Fruit fly (Drosophila melanogaster) whole organism, adult: Measurements from ENCODE around the gene Osi2.

Experiments used
- CG11617 ChIP-seq: fragments of 200-800 bp; sonication (Bioruptor generic); optimal IDR thresholded peaks from 2 replicates; lab custom pipeline; 2017; ENCODE audit warnings: mild to moderate bottlenecking, missing biosample characterization, missing genetic modification reagents, missing genetic modification characterization
- CG12768 ChIP-seq: fragments of 200-800 bp; sonication (Bioruptor generic); optimal IDR thresholded peaks from 2 replicates; lab custom pipeline; 2017; ENCODE audit warnings: missing biosample characterization, missing genetic modification characterization, mild to moderate bottlenecking, moderate library complexity, missing genetic modification reagents
- CG14711 ChIP-seq: fragments of 200-800 bp; sonication (Bioruptor generic); optimal IDR thresholded peaks from 2 replicates; lab custom pipeline; 2018; ENCODE audit warnings: missing biosample characterization, mild to moderate bottlenecking, missing genetic modification characterization, moderate library complexity
- CG1620 ChIP-seq: fragments of 200-800 bp; sonication (Bioruptor generic); optimal IDR thresholded peaks from 2 replicates; lab custom pipeline; 2016; ENCODE audit warnings: missing biosample characterization, missing genetic modification characterization
- CG33017 ChIP-seq: fragments of 200-800 bp; sonication (Bioruptor generic); optimal IDR thresholded peaks from 2 replicates; lab custom pipeline; 2018; ENCODE audit warnings: missing biosample characterization, mild to moderate bottlenecking, missing genetic modification characterization, moderate library complexity
- CG5204 ChIP-seq: fragments of 200-800 bp; sonication (Bioruptor generic); optimal IDR thresholded peaks from 2 replicates; lab custom pipeline; 2016; ENCODE audit warnings: missing biosample characterization, missing genetic modification characterization
- CG7045 ChIP-seq: fragments of 200-800 bp; sonication (Bioruptor generic); optimal IDR thresholded peaks from 2 replicates; lab custom pipeline; 2017; ENCODE audit warnings: missing biosample characterization, mild to moderate bottlenecking, missing genetic modification characterization
- CG7101 ChIP-seq: fragments of 200-800 bp; sonication (Bioruptor generic); optimal IDR thresholded peaks from 2 replicates; lab custom pipeline; 2018; ENCODE audit warnings: missing biosample characterization, mild to moderate bottlenecking, missing genetic modification characterization, moderate library complexity
- Clk ChIP-seq: fragments of 200-800 bp; sonication (Bioruptor generic); optimal IDR thresholded peaks from 2 replicates; lab custom pipeline; 2017; ENCODE audit warnings: missing biosample characterization, missing genetic modification characterization
- Crg-1 ChIP-seq: fragments of 200-800 bp; sonication (Bioruptor generic); optimal IDR thresholded peaks from 2 replicates; lab custom pipeline; 2016; ENCODE audit warnings: missing biosample characterization, missing genetic modification characterization
- Hr96 ChIP-seq: fragments of 200-800 bp; sonication (Bioruptor generic); optimal IDR thresholded peaks from 2 replicates; lab custom pipeline; 2016; ENCODE audit warnings: missing biosample characterization, missing genetic modification characterization
- Mnt ChIP-seq: fragments of 200-800 bp; sonication (Bioruptor generic); optimal IDR thresholded peaks from 2 replicates; lab custom pipeline; 2016; ENCODE audit warnings: missing biosample characterization, mild to moderate bottlenecking, missing genetic modification characterization
- bab1 ChIP-seq: fragments of 200-800 bp; sonication (Bioruptor generic); optimal IDR thresholded peaks from 3 replicates; lab custom pipeline; 2019; ENCODE audit warnings: missing biosample characterization, mild to moderate bottlenecking, missing genetic modification characterization, moderate library complexity
- cic ChIP-seq: fragments of 200-800 bp; sonication (Bioruptor generic); optimal IDR thresholded peaks from 2 replicates; lab custom pipeline; 2017; ENCODE audit warnings: missing biosample characterization, mild to moderate bottlenecking, missing genetic modification characterization, moderate library complexity
- cnc ChIP-seq, 2 experiments: fragments of >200 bp; optimal IDR thresholded peaks; 2 replicates each; lab custom pipeline; 2017
- kay ChIP-seq: fragments of 200-800 bp; sonication (Bioruptor generic); peaks from one replicate; lab custom pipeline; 2016; ENCODE audit warnings: missing biosample characterization, missing genetic modification characterization, borderline replicate concordance
- ovo ChIP-seq: fragments of 200-800 bp; sonication (Bioruptor generic); optimal IDR thresholded peaks from 2 replicates; lab custom pipeline; 2016; ENCODE audit warnings: missing biosample characterization, missing genetic modification characterization
- pad ChIP-seq: fragments of 200-800 bp; sonication (Bioruptor generic); optimal IDR thresholded peaks from 3 replicates; lab custom pipeline; 2017; ENCODE audit warnings: missing biosample characterization, missing genetic modification characterization, mild to moderate bottlenecking, moderate library complexity, missing genetic modification reagents
- tj ChIP-seq: fragments of 200-800 bp; sonication (Bioruptor generic); optimal IDR thresholded peaks from 3 replicates; lab custom pipeline; 2017; ENCODE audit warnings: missing biosample characterization, mild to moderate bottlenecking, missing genetic modification characterization, moderate library complexity
- toe ChIP-seq: fragments of 200-800 bp; sonication (Bioruptor generic); optimal IDR thresholded peaks from 2 replicates; lab custom pipeline; 2016; ENCODE audit warnings: missing biosample characterization, missing genetic modification characterization

The Osi2 gene

DNA sequence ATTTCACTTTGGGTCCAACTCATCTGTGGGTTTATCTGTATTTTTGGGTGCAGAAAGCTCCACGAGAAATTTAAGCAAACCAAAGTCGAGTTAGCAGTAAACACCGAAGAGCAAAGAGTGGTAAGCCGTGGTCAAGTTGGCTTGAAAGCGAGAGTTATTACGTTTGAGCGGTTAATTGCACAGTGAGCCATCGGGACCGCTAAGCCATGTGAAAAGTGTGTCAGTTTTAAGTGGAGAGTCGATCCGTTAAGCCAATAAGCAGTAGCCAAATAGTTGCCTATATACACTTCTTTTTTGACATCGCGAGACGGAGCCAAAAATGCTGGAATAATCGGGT lies 1.8 kb downstream of the Osi2 start:
- TF ChIP-seq ovo (GFP tag; lab: Kevin White, UChicago) (no peak), bab1 (GFP tag; lab: Kevin White, UChicago) (no peak), CG14711 (no peak), cic (no peak), kay (GFP tag; lab: Kevin White, UChicago) (no peak), cnc (optimal IDR thresholded peaks at IDR 0.05; lab: Kevin White, UChicago) (no peak), CG12768 (GFP tag; lab: Kevin White, UChicago) (no peak), CG1620 (GFP tag; lab: Kevin White, UChicago) (no peak), CG5204 (GFP tag; lab: Kevin White, UChicago) (no peak)

DNA sequence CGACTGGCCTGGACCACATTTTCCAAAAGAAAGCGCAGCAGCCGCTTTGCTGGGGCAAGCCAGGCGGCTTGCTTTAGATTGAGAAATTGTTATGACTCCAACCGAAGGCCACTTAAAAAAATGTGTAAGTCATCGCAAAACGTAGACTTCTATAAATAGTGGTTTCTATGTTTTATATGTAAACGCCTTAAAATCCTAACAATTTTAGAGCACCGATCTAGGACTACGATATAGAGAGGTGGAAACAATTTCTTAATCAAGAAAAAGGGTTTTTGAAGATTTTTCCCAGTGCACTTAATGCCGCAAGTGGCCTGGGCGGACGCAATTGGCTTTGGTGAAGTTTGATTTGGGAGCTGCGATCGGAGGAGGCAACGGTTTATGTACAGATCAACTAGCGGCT lies 5.1 kb downstream of the Osi2 start:
- TF ChIP-seq CG12768 (GFP tag; lab: Kevin White, UChicago) (no peak), Hr96 (no peak), ovo (GFP tag; lab: Kevin White, UChicago) (no peak), cnc (optimal IDR thresholded peaks at IDR 0.05; lab: Kevin White, UChicago) (no peak), CG1620 (GFP tag; lab: Kevin White, UChicago) (no peak), CG7045 (GFP tag; lab: Kevin White, UChicago) (no peak), CG11617 (GFP tag; lab: Kevin White, UChicago) (no peak), Clk (GFP tag; lab: Kevin White, UChicago) (no peak), pad (GFP tag; lab: Kevin White, UChicago) (no peak)

DNA sequence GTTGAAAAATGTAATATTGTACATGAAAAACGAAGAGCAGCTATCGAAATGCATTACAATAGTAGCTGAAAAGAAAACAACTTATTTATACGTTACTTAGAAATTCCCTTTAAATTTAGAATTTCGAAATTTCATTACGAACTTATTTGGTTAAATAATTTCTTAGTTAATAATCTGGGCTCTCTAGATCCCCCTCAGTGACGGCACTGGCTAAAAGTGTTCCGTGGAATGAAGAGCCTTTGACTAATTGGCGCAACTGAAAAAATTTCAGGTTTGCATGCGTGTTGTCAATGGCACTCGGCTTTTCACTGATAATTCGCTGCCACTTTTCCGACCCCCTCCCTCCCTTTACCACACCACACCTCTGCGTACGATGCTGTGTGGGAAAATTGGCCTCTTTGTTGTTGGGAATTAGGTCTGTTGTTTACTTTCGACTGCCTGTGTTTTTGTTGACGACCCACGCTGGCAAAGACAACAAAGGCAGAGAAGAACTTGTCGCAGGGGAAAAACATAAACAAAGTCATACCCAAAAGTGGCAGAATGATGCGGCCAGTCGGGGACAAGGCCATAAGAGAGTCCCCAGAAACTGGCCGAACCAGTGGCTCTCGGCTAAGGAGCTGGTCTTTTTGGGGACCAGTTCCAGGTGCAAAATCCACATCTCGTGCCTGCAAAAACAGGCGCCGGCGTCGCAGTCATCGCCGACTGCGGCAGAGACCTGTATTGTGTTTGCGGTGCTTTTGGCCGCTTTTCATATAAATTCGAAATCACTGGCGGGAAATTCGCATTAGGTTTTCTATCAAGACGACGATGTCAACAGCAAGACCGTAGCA lies 6.1 kb downstream of the Osi2 start, which contains the start of gene Osi3:
Gene Osi3 (plus strand): TSS at position 780 of the 830 bp plus-strand sequence.
- TF ChIP-seq CG14711 = no peak
- TF ChIP-seq pad (GFP tag; lab: Kevin White, UChicago) = no peak
- no peak for TF ChIP-seq CG33017 (tag; lab: Kevin White, UChicago)
- TF ChIP-seq bab1 (GFP tag; lab: Kevin White, UChicago) = no peak
- TF ChIP-seq tj = no peak
- TF ChIP-seq toe (GFP tag; lab: Kevin White, UChicago) = no peak
- TF ChIP-seq Clk (GFP tag; lab: Kevin White, UChicago) = no peak

DNA sequence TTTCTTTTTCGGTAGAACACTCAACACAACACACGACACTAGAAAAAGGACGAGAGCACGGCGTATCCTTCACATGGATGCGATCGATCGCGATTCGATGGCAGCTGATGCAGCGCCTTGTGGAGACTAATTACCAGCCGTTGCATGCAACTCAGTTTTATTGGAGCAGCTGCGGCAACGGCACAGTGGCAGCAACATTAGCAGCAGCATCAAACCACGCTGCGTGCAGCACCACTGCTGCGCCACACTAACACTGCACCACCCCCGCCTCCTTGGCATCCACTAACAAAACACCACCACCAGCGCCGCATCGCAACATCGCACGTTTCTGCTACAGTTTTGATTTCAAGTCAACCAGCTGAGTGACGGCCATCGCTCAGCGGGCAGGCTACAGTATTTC lies 12.5 kb downstream of the Osi2 start, which contains the start of gene Osi4:
Gene Osi4 (minus strand): TSS at position 101 of the 400 bp plus-strand sequence.
- no peak for TF ChIP-seq CG33017 (tag; lab: Kevin White, UChicago)
- no peak for TF ChIP-seq cnc (optimal IDR thresholded peaks at IDR 0.05; lab: Kevin White, UChicago)
- no peak for TF ChIP-seq bab1 (GFP tag; lab: Kevin White, UChicago)
- TF ChIP-seq CG14711 = no peak
- no peak for TF ChIP-seq CG7101 (tag; lab: Kevin White, UChicago)
- no peak for TF ChIP-seq ovo (GFP tag; lab: Kevin White, UChicago)
- TF ChIP-seq CG7045 (GFP tag; lab: Kevin White, UChicago) = no peak
- no peak for TF ChIP-seq Crg-1 (GFP tag; lab: Kevin White, UChicago)
- no peak for TF ChIP-seq kay (GFP tag; lab: Kevin White, UChicago)
- no peak for TF ChIP-seq CG11617 (GFP tag; lab: Kevin White, UChicago)
- no peak for TF ChIP-seq CG12768 (GFP tag; lab: Kevin White, UChicago)

DNA sequence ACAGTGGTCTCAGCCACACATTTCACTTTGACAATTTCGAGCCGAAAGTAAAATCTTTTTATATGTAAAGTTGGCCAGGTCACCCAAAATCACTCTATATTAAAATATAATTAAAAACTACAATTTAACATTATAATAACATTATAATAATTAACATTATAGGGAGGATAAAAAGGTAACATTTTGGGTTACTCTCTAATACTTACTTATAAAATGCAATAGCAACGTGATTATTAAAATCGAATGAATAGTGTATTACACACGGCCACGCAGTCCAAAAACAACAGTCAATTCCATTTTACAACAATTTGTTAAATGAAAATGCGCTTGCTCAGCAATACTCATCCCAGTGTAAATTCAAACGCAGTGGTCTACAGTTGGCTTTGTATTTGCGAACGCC lies 12.9 kb downstream of the Osi2 start:
- TF ChIP-seq CG14711 (no peak), CG7045 (GFP tag; lab: Kevin White, UChicago) (no peak), Crg-1 (GFP tag; lab: Kevin White, UChicago) (no peak), Mnt (GFP tag; lab: Kevin White, UChicago) (no peak), Clk (GFP tag; lab: Kevin White, UChicago) (no peak), toe (GFP tag; lab: Kevin White, UChicago) (no peak), kay (GFP tag; lab: Kevin White, UChicago) (no peak), cic (no peak), tj (no peak), bab1 (GFP tag; lab: Kevin White, UChicago) (no peak), cnc (optimal IDR thresholded peaks at IDR 0.05; lab: Kevin White, UChicago) (no peak), CG5204 (GFP tag; lab: Kevin White, UChicago) (no peak), pad (GFP tag; lab: Kevin White, UChicago) (no peak)

DNA sequence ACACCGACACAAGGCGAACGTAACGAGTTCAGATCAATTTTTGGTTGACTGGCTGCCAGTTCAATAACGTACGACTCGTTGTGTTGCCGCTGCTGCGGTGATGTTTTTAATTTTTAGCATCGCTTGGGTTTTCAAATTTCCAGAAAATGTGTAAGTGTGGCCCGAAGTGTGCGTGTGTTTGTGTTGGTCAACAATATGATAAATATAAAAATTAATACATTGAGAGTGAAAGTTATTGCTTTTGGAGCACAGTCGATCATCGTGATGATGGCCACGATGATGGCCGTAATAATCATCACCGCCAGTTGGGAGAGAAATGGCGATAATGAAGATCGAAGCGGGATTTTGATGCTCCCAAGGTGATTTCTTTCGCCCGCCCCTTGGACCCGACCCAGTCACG lies 17.0 kb downstream of the Osi2 start:
- TF ChIP-seq CG5204 (GFP tag; lab: Kevin White, UChicago) = no peak

DNA sequence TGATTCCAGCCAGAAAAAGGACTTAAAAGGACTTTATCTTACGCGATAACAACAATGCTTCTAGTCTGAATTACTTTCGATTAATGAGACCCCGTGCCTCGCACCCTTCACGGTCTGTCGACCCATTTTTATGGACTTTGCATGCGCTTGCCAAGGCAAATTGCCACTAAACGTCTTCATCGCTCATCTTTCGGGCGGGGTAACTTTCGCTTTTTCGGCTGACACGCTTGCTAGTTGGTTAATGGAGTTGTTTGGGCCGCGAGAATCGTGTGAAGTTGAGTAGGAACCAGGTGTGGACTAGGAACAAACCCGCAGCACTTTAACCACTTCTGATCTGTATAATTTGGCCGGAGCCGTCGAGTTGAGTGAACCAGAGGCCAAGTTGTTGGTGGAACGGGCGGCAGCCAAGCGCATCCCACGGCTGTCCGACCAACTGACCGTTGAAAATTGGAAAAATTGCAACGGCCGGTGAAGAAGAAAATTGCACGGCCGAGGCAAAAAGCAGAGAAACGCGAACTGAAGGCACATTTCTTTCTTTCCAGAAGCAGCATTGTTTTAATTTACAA lies 17.9 kb downstream of the Osi2 start, which contains the start of gene Osi5:
Gene Osi5 (plus strand): TSS at position 516 of the 566 bp plus-strand sequence.
- TF ChIP-seq CG5204 (GFP tag; lab: Kevin White, UChicago) (no peak), CG7045 (GFP tag; lab: Kevin White, UChicago) (no peak)
